Fruit fly (Drosophila melanogaster) whole organism, embryonic: ENCODE data around the gene maca.

Experiments used
- CG17912 ChIP-seq: fragments of 200-800 bp; sonication (Bioruptor generic); optimal IDR thresholded peaks from 2 replicates; lab custom pipeline; 2018; ENCODE audit warnings: missing biosample characterization, mild to moderate bottlenecking, missing genetic modification characterization
- ci ChIP-seq: fragments of 200-800 bp; sonication (Bioruptor generic); IDR thresholded peaks from 3 replicates; pipeline ENCODE4 v1.3.6; 2022; ENCODE audit warnings: missing biosample characterization, missing genetic modification characterization
- sisA ChIP-seq: fragments of 200-800 bp; sonication (Bioruptor generic); IDR thresholded peaks from 2 replicates; pipeline ENCODE4 v1.3.6; 2022; ENCODE audit warnings: missing biosample characterization, missing genetic modification characterization
- trh ChIP-seq: fragments of 200-800 bp; sonication (Bioruptor generic); optimal IDR thresholded peaks from 2 replicates; lab custom pipeline; 2016; ENCODE audit warnings: missing biosample characterization, missing genetic modification characterization

DNA sequence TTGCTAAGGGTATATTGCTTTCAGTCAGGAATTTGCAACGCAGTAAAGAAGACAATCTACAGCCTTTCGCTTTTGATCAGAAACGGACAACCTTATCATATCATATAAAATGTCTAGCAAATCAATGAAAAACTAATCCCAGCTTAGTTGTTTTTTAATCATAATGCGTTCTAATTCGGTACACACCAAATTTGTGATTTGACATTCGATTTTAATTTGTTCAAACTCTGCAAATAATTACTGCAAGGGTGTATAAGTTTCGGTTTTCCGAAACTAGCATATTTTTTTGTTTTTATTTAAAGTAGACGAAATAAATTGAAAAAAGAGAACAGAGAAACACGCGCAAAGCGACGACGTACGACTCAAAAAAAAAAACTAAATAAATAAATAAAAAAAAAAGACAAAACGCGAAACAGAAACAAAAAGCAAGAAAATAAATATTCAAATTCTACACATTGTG is 21.6 kb upstream of the maca start:
- TF ChIP-seq CG17912 (no peak), ci (GFP tag; lab: Robert Waterston, UW) (no peak), trh (GFP tag; lab: Kevin White, UChicago) (no peak), sisA (GFP tag; lab: Robert Waterston, UW) (no peak)
